Worm (Caenorhabditis elegans) whole organism, L2 larva: Measurements from ENCODE around the gene fmil-1.
A peak's percentile ranks its signal among the peaks of the same experiment; 100 is the strongest.

Experiments used
- C34F6.9 ChIP-seq: fragments of 150-350 bp; optimal IDR thresholded peaks from 2 replicates; lab custom pipeline; 2014; ENCODE audit warnings: missing biosample characterization, missing genetic modification characterization
- F13H6.1 ChIP-seq: sonication (generic microtip); optimal IDR thresholded peaks from 2 replicates; lab custom pipeline; 2016; ENCODE audit warnings: missing genetic modification characterization, missing compliant biosample characterization
- R02D3.7 ChIP-seq: fragments of 150-350 bp; optimal IDR thresholded peaks from 2 replicates; lab custom pipeline; 2014; ENCODE audit warnings: missing biosample characterization, missing genetic modification characterization
- ZK546.5 ChIP-seq: sonication (generic microtip); optimal IDR thresholded peaks from 2 replicates; lab custom pipeline; 2017; ENCODE audit warnings: missing biosample characterization, missing genetic modification characterization
- alr-1 ChIP-seq: fragments of 150-350 bp; optimal IDR thresholded peaks from 2 replicates; lab custom pipeline; 2014; ENCODE audit warnings: missing biosample characterization, missing genetic modification characterization
- aly-2 ChIP-seq: fragments of 150-350 bp; optimal IDR thresholded peaks from 2 replicates; lab custom pipeline; 2014; ENCODE audit warnings: missing biosample characterization, missing genetic modification characterization
- ama-1 ChIP-seq: fragments of 150-350 bp; optimal IDR thresholded peaks from 2 replicates; lab custom pipeline; 2018; ENCODE audit warnings: inconsistent platforms
- blmp-1 ChIP-seq: sonication (generic microtip); optimal IDR thresholded peaks from 2 replicates; lab custom pipeline; 2017; ENCODE audit warnings: missing genetic modification characterization, mild to moderate bottlenecking, missing compliant biosample characterization, antibody characterized with exemption, moderate library complexity; ENCODE audit not compliant: insufficient read depth
- ceh-16 ChIP-seq: fragments of 150-350 bp; optimal IDR thresholded peaks from 2 replicates; lab custom pipeline; 2014; ENCODE audit warnings: missing biosample characterization, missing genetic modification characterization
- egl-27 ChIP-seq: sonication (generic microtip); optimal IDR thresholded peaks from 3 replicates; lab custom pipeline; 2017; ENCODE audit warnings: missing biosample characterization, missing genetic modification reagents, missing genetic modification characterization
- elt-1 ChIP-seq: fragments of 150-350 bp; optimal IDR thresholded peaks from 2 replicates; lab custom pipeline; 2014; ENCODE audit warnings: missing biosample characterization, missing genetic modification characterization
- elt-3 ChIP-seq: sonication (generic microtip); optimal IDR thresholded peaks from 2 replicates; lab custom pipeline; 2017; ENCODE audit warnings: missing biosample characterization, missing genetic modification characterization
- fos-1 ChIP-seq: fragments of 150-350 bp; optimal IDR thresholded peaks from 2 replicates; lab custom pipeline; 2014; ENCODE audit warnings: missing biosample characterization, missing genetic modification characterization
- lin-13 ChIP-seq: fragments of 150-350 bp; optimal IDR thresholded peaks from 2 replicates; lab custom pipeline; 2014; ENCODE audit warnings: missing biosample characterization, missing genetic modification reagents, missing genetic modification characterization
- lsy-2 ChIP-seq, 2 experiments: fragments of 150-350 bp in 1 of 2; sonication (generic microtip) in 1 of 2; optimal IDR thresholded peaks; 2 replicates each; lab custom pipeline; 2014 to 2017; ENCODE audit warnings: missing biosample characterization in 2 of 2, missing genetic modification characterization in 2 of 2
- mab-5 ChIP-seq: fragments of 150-350 bp; optimal IDR thresholded peaks from 2 replicates; lab custom pipeline; 2014; ENCODE audit warnings: missing biosample characterization, missing genetic modification characterization
- mbf-1 ChIP-seq: sonication (generic microtip); optimal IDR thresholded peaks from 2 replicates; lab custom pipeline; 2017; ENCODE audit warnings: missing biosample characterization, missing genetic modification characterization
- mdl-1 ChIP-seq, 2 experiments: fragments of 150-350 bp in 1 of 2; sonication (generic microtip) in 1 of 2; optimal IDR thresholded peaks; 2 replicates each; lab custom pipeline; 2017; ENCODE audit warnings: missing biosample characterization in 2 of 2, missing genetic modification characterization in 2 of 2
- nhr-11 ChIP-seq: fragments of 150-350 bp; optimal IDR thresholded peaks from 2 replicates; lab custom pipeline; 2014; ENCODE audit warnings: missing biosample characterization, missing genetic modification characterization
- nhr-12 ChIP-seq: fragments of 150-350 bp; optimal IDR thresholded peaks from 2 replicates; lab custom pipeline; 2014; ENCODE audit warnings: missing biosample characterization, missing genetic modification characterization
- nhr-21 ChIP-seq: fragments of 150-350 bp; optimal IDR thresholded peaks from 2 replicates; lab custom pipeline; 2014; ENCODE audit warnings: missing biosample characterization, missing genetic modification characterization
- nhr-23 ChIP-seq: fragments of 150-350 bp; optimal IDR thresholded peaks from 2 replicates; lab custom pipeline; 2014; ENCODE audit warnings: missing biosample characterization, missing genetic modification reagents, missing genetic modification characterization
- nhr-237 ChIP-seq: fragments of 150-350 bp; optimal IDR thresholded peaks from 2 replicates; lab custom pipeline; 2014; ENCODE audit warnings: missing biosample characterization, missing genetic modification characterization
- nhr-6 ChIP-seq: fragments of 150-350 bp; optimal IDR thresholded peaks from 2 replicates; lab custom pipeline; 2014; ENCODE audit warnings: missing biosample characterization, missing genetic modification characterization
- nhr-77 ChIP-seq: fragments of 150-350 bp; optimal IDR thresholded peaks from 2 replicates; lab custom pipeline; 2014; ENCODE audit warnings: missing biosample characterization, missing genetic modification characterization
- peb-1 ChIP-seq: fragments of 150-350 bp; optimal IDR thresholded peaks from 2 replicates; lab custom pipeline; 2014; ENCODE audit warnings: missing biosample characterization, missing genetic modification characterization
- skn-1 ChIP-seq: sonication (generic microtip); optimal IDR thresholded peaks from 2 replicates; lab custom pipeline; 2017; ENCODE audit warnings: missing biosample characterization, missing genetic modification characterization
- sma-3 ChIP-seq: sonication (generic microtip); optimal IDR thresholded peaks from 2 replicates; lab custom pipeline; 2016; ENCODE audit warnings: missing genetic modification reagents, missing genetic modification characterization, missing compliant biosample characterization
- sma-9 ChIP-seq, 2 experiments: fragments of 150-350 bp in 1 of 2; sonication (generic microtip) in 1 of 2; optimal IDR thresholded peaks; 2 replicates each; lab custom pipeline; 2014 to 2016; ENCODE audit warnings: missing genetic modification characterization in 2 of 2, mild to moderate bottlenecking in 1 of 2, missing biosample characterization in 1 of 2, missing compliant biosample characterization in 1 of 2, missing genetic modification reagents in 1 of 2, moderate library complexity in 1 of 2
- unc-62 ChIP-seq: fragments of 150-350 bp; optimal IDR thresholded peaks from 2 replicates; lab custom pipeline; 2014; ENCODE audit warnings: missing biosample characterization, missing genetic modification reagents, missing genetic modification characterization
- zag-1 ChIP-seq: fragments of 150-350 bp; optimal IDR thresholded peaks from 2 replicates; lab custom pipeline; 2014; ENCODE audit warnings: missing biosample characterization, missing genetic modification characterization
- ztf-11 ChIP-seq: sonication (generic microtip); optimal IDR thresholded peaks from 2 replicates; lab custom pipeline; 2017; ENCODE audit warnings: missing biosample characterization, missing genetic modification characterization
- ztf-4 ChIP-seq: fragments of 150-350 bp; optimal IDR thresholded peaks from 2 replicates; lab custom pipeline; 2014; ENCODE audit warnings: missing biosample characterization, missing genetic modification characterization

The fmil-1 gene

ce11 chrIV:3636528-3637129 is 31.9 kb downstream of the fmil-1 start, which contains the start of gene madf-9 (continued):
- TF ChIP-seq nhr-11 (tag; lab: Kevin White, UChicago) (no peak), lin-13 (peak; percentile 33), skn-1 (tag; lab: Kevin White, UChicago) (no peak), sma-3 (GFP tag; lab: Kevin White, UChicago) (peak; percentile 67), ztf-4 (tag; lab: Kevin White, UChicago) (no peak), nhr-23 (no peak), R02D3.7 (tag; lab: Kevin White, UChicago) (no peak), peb-1 (tag; lab: Kevin White, UChicago) (peak; percentile 83), egl-27 (tag; lab: Kevin White, UChicago) (no peak), sma-9 (GFP tag; optimal IDR thresholded peaks at IDR 0.05; lab: Kevin White, UChicago) (peak; percentile 83), sma-9 (tag; optimal IDR thresholded peaks at IDR 0.05; lab: Kevin White, UChicago) (no peak), F13H6.1 (peak; percentile 88), elt-1 (no peak)
- TF ChIP-seq, all 48 proteins: peak for 20

- TF ChIP-seq lsy-2 (tag; optimal IDR thresholded peaks at IDR 0.05; lab: Kevin White, UChicago) (no peak), nhr-21 (tag; lab: Kevin White, UChicago) (no peak), F13H6.1 (peak; percentile 9), ztf-4 (tag; lab: Kevin White, UChicago) (no peak), egl-27 (tag; lab: Kevin White, UChicago) (no peak), mab-5 (no peak)
Measured at ce11 chrIV:3633254-3633653, 35.2 kb downstream of the fmil-1 start, which contains the start of gene ZC416.2. TSS of gene ZC416.2 (plus strand) at chrIV:3633619.

ce11 chrIV:3632475-3632874 is 36.0 kb downstream of the fmil-1 start:
- no peak for TF ChIP-seq C34F6.9 (tag; lab: Kevin White, UChicago)
- no peak for TF ChIP-seq nhr-77 (tag; lab: Kevin White, UChicago)
- TF ChIP-seq lin-13: no peak
- TF ChIP-seq nhr-237 (tag; lab: Kevin White, UChicago): no peak
- TF ChIP-seq mab-5: no peak
- no peak for TF ChIP-seq ztf-4 (tag; lab: Kevin White, UChicago)
- TF ChIP-seq fos-1 (tag; lab: Kevin White, UChicago): no peak
- TF ChIP-seq ZK546.5 (tag; lab: Kevin White, UChicago): no peak
- TF ChIP-seq nhr-6: no peak
- TF ChIP-seq nhr-11 (tag; lab: Kevin White, UChicago): no peak
- TF ChIP-seq unc-62 (GFP tag; lab: Kevin White, UChicago): no peak
- no peak for TF ChIP-seq sma-3 (GFP tag; lab: Kevin White, UChicago)
- TF ChIP-seq R02D3.7 (tag; lab: Kevin White, UChicago): no peak
- no peak for TF ChIP-seq sma-9 (GFP tag; optimal IDR thresholded peaks at IDR 0.05; lab: Kevin White, UChicago)
- TF ChIP-seq sma-9 (tag; optimal IDR thresholded peaks at IDR 0.05; lab: Kevin White, UChicago): no peak
- no peak for TF ChIP-seq lsy-2 (tag; optimal IDR thresholded peaks at IDR 0.05; lab: Kevin White, UChicago)
- no peak for TF ChIP-seq F13H6.1
- no peak for TF ChIP-seq ceh-16 (tag; lab: Kevin White, UChicago)
- TF ChIP-seq ama-1 (lab: Kevin White, UChicago): no peak
- no peak for TF ChIP-seq elt-3 (tag; lab: Kevin White, UChicago)
- no peak for TF ChIP-seq ztf-11

- TF ChIP-seq mbf-1 (tag; lab: Kevin White, UChicago): no peak
- no peak for TF ChIP-seq mdl-1 (tag; optimal IDR thresholded peaks at IDR 0.05; lab: Kevin White, UChicago)
- no peak for TF ChIP-seq nhr-12
- no peak for TF ChIP-seq nhr-237 (tag; lab: Kevin White, UChicago)
- no peak for TF ChIP-seq aly-2 (tag; lab: Kevin White, UChicago)
- no peak for TF ChIP-seq elt-1
- TF ChIP-seq skn-1 (tag; lab: Kevin White, UChicago): no peak
- no peak for TF ChIP-seq alr-1 (tag; lab: Kevin White, UChicago)
- no peak for TF ChIP-seq blmp-1 (tag; lab: Kevin White, UChicago)
- no peak for TF ChIP-seq ama-1 (lab: Kevin White, UChicago)
- no peak for TF ChIP-seq nhr-77 (tag; lab: Kevin White, UChicago)
- TF ChIP-seq C34F6.9 (tag; lab: Kevin White, UChicago): no peak
- TF ChIP-seq zag-1 (tag; lab: Kevin White, UChicago): no peak
- TF ChIP-seq egl-27 (tag; lab: Kevin White, UChicago): no peak
Measured at ce11 chrIV:3628896-3629641, 39.4 kb downstream of the fmil-1 start.
